Worm (Caenorhabditis elegans) whole organism, early embryonic: ENCODE data around the gene B0024.15.

ENCODE experiments used
- B0310.2 ChIP-seq: sonication (generic microtip); optimal IDR thresholded peaks from 2 replicates; lab custom pipeline; 2016; ENCODE audit warnings: mild to moderate bottlenecking, missing genetic modification characterization, missing compliant biosample characterization
- F13C5.2 ChIP-seq: sonication (generic microtip); optimal IDR thresholded peaks from 2 replicates; lab custom pipeline; 2017; ENCODE audit warnings: mild to moderate bottlenecking, missing genetic modification characterization, inconsistent platforms, missing compliant biosample characterization
- aly-1 ChIP-seq: sonication (generic microtip); optimal IDR thresholded peaks from 2 replicates; lab custom pipeline; 2016; ENCODE audit warnings: missing genetic modification characterization, missing compliant biosample characterization
- ama-1 ChIP-seq: fragments of 150-350 bp; optimal IDR thresholded peaks from 2 replicates; lab custom pipeline; 2014
- ceh-13 ChIP-seq: fragments of 200-800 bp; sonication (Bioruptor generic); optimal IDR thresholded peaks from 2 replicates; lab custom pipeline; 2018; ENCODE audit warnings: mild to moderate bottlenecking, missing genetic modification characterization, missing compliant biosample characterization
- ceh-36 ChIP-seq: sonication (generic microtip); optimal IDR thresholded peaks from 2 replicates; lab custom pipeline; 2016; ENCODE audit warnings: missing genetic modification characterization, inconsistent platforms, missing compliant biosample characterization
- ets-7 ChIP-seq: sonication (generic microtip); optimal IDR thresholded peaks from 2 replicates; lab custom pipeline; 2016; ENCODE audit warnings: missing genotype, missing genetic modification characterization, missing compliant biosample characterization
- flt-1 ChIP-seq: fragments of 200-800 bp; sonication (Bioruptor generic); IDR thresholded peaks from 2 replicates; pipeline ENCODE4 v1.3.6; 2022; ENCODE audit warnings: missing genetic modification characterization, missing compliant biosample characterization
- hmg-4 ChIP-seq: fragments of 200-800 bp; sonication (Bioruptor generic); optimal IDR thresholded peaks from 2 replicates; lab custom pipeline; 2018; ENCODE audit warnings: mild to moderate bottlenecking, missing genetic modification characterization, missing compliant biosample characterization
- hnd-1 ChIP-seq: sonication (generic microtip); optimal IDR thresholded peaks from 2 replicates; lab custom pipeline; 2016; ENCODE audit warnings: missing genetic modification characterization, missing compliant biosample characterization
- scrt-1 ChIP-seq: fragments of 200-800 bp; sonication (Bioruptor generic); IDR thresholded peaks from 2 replicates; pipeline ENCODE4 v1.3.6; 2022; ENCODE audit warnings: missing genetic modification characterization, missing compliant biosample characterization

DNA sequence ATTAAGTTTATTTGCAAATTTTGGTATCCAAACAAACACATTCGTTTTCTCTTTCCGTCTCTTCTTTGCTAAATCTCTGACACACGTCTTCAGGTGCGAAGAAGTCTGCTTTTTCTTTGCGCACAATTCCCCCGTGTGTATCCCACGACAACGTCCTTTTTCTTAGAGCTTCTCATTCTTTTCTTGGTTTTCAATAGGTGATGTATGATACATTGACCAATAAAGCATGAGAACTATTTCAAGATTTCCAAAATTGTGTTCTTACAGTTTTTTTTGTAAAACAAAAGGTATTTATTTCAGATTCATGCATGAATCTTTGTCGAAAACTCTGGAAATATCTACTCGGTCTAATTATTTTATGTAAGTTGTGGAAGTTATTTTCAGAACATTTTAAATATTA, at the start of gene B0024.15:
- TF ChIP-seq flt-1 (GFP tag; lab: Robert Waterston, UW) (no peak), ama-1 (lab: Kevin White, UChicago) (no peak), ceh-13 (no peak), F13C5.2 (no peak), hmg-4 (GFP tag; lab: Kevin White, UChicago) (no peak), ceh-36 (tag; lab: Kevin White, UChicago) (no peak), ets-7 (tag; lab: Kevin White, UChicago) (no peak), hnd-1 (no peak), B0310.2 (tag; lab: Kevin White, UChicago) (no peak), scrt-1 (GFP tag; lab: Robert Waterston, UW) (no peak), aly-1 (no peak)
